Worm (Caenorhabditis elegans) whole organism, early embryonic: Measurements from ENCODE around the gene him-10.

Experiments
- B0310.2 ChIP-seq: sonication (generic microtip); optimal IDR thresholded peaks from 2 replicates; lab custom pipeline; 2016; ENCODE audit warnings: mild to moderate bottlenecking, missing genetic modification characterization, missing compliant biosample characterization
- F13C5.2 ChIP-seq: sonication (generic microtip); optimal IDR thresholded peaks from 2 replicates; lab custom pipeline; 2017; ENCODE audit warnings: mild to moderate bottlenecking, missing genetic modification characterization, inconsistent platforms, missing compliant biosample characterization
- aly-1 ChIP-seq: sonication (generic microtip); optimal IDR thresholded peaks from 2 replicates; lab custom pipeline; 2016; ENCODE audit warnings: missing genetic modification characterization, missing compliant biosample characterization
- ama-1 ChIP-seq: fragments of 150-350 bp; optimal IDR thresholded peaks from 2 replicates; lab custom pipeline; 2014
- ceh-13 ChIP-seq: fragments of 200-800 bp; sonication (Bioruptor generic); optimal IDR thresholded peaks from 2 replicates; lab custom pipeline; 2018; ENCODE audit warnings: mild to moderate bottlenecking, missing genetic modification characterization, missing compliant biosample characterization
- ceh-36 ChIP-seq: sonication (generic microtip); optimal IDR thresholded peaks from 2 replicates; lab custom pipeline; 2016; ENCODE audit warnings: missing genetic modification characterization, inconsistent platforms, missing compliant biosample characterization
- ets-7 ChIP-seq: sonication (generic microtip); optimal IDR thresholded peaks from 2 replicates; lab custom pipeline; 2016; ENCODE audit warnings: missing genotype, missing genetic modification characterization, missing compliant biosample characterization
- flt-1 ChIP-seq: fragments of 200-800 bp; sonication (Bioruptor generic); IDR thresholded peaks from 2 replicates; pipeline ENCODE4 v1.3.6; 2022; ENCODE audit warnings: missing genetic modification characterization, missing compliant biosample characterization
- hmbx-1 ChIP-seq: sonication (generic microtip); optimal IDR thresholded peaks from 2 replicates; lab custom pipeline; 2016; ENCODE audit warnings: mild to moderate bottlenecking, missing genetic modification characterization, missing compliant biosample characterization
- hmg-4 ChIP-seq: fragments of 200-800 bp; sonication (Bioruptor generic); optimal IDR thresholded peaks from 2 replicates; lab custom pipeline; 2018; ENCODE audit warnings: mild to moderate bottlenecking, missing genetic modification characterization, missing compliant biosample characterization
- hnd-1 ChIP-seq: sonication (generic microtip); optimal IDR thresholded peaks from 2 replicates; lab custom pipeline; 2016; ENCODE audit warnings: missing genetic modification characterization, missing compliant biosample characterization
- pes-1 ChIP-seq: fragments of 200-800 bp; sonication (Bioruptor generic); IDR thresholded peaks from 2 replicates; pipeline ENCODE4 v1.3.6; 2022; ENCODE audit warnings: missing genetic modification reagents, missing genetic modification characterization, missing compliant biosample characterization
- scrt-1 ChIP-seq: fragments of 200-800 bp; sonication (Bioruptor generic); IDR thresholded peaks from 2 replicates; pipeline ENCODE4 v1.3.6; 2022; ENCODE audit warnings: missing genetic modification characterization, missing compliant biosample characterization
- sea-1 ChIP-seq: fragments of 200-800 bp; sonication (Bioruptor generic); conservative IDR thresholded peaks from 2 replicates; pipeline ENCODE4 v1.3.6; 2022; ENCODE audit warnings: missing genetic modification characterization, missing compliant biosample characterization
- tbx-11 ChIP-seq: fragments of 200-800 bp; sonication (Bioruptor generic); IDR thresholded peaks from 2 replicates; pipeline ENCODE4 v1.3.6; 2022; ENCODE audit warnings: missing genetic modification characterization, missing compliant biosample characterization
- tbx-37 ChIP-seq: fragments of 200-800 bp; sonication (Bioruptor generic); conservative IDR thresholded peaks from 2 replicates; pipeline ENCODE4 v1.3.6; 2022; ENCODE audit warnings: missing genetic modification reagents, missing genetic modification characterization, missing compliant biosample characterization
- tra-4 ChIP-seq: sonication (generic microtip); optimal IDR thresholded peaks from 2 replicates; lab custom pipeline; 2017; ENCODE audit warnings: missing genetic modification characterization, missing compliant biosample characterization

The him-10 gene

DNA sequence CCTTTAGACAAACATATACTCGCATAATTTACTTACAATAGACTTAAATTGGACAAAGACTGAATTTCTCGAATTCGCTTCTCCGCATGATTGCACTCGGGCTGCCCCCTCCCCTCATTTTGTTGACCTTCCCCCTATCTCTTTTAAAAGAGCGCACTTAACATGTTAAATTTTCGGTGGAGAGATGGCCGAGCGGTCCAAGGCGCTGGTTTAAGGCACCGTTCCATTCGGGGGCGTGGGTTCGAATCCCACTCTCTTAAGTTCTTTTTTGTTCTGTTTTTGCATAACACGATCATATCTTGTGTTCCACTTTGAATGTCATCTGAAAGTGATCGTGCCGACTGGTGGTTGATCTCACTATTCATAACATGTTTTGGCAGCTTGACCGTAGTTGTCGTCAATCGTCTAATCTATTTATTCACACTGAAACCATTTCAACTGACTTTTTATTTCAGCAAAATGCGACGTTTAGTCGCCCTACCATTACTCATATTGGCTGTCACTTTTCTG, 33.3 kb upstream of the him-10 start, which contains the start of gene cutl-23:
Gene cutl-23, plus strand, starts transcription at position 460 of the 510 bp plus-strand sequence.
- no peak for TF ChIP-seq hmbx-1 (tag; lab: Kevin White, UChicago)
- no peak for TF ChIP-seq B0310.2 (tag; lab: Kevin White, UChicago)
- peak; percentile 60 for TF ChIP-seq F13C5.2 (tag; lab: Kevin White, UChicago)
- TF ChIP-seq tra-4 (tag; lab: Kevin White, UChicago): no peak
- TF ChIP-seq ama-1: no peak
- TF ChIP-seq tbx-37: peak; percentile 41; the same call in 1 of the 2 replicates
- no peak; the same call in 1 of the 2 replicates for TF ChIP-seq tbx-11
- TF ChIP-seq pes-1 (GFP tag; lab: Robert Waterston, UW): no peak
- peak; percentile 52; the same call in 1 of the 2 replicates for TF ChIP-seq scrt-1
- peak; percentile 59; the same call in 1 of the 2 replicates for TF ChIP-seq flt-1 (GFP tag; lab: Robert Waterston, UW)
- TF ChIP-seq ets-7 (tag; lab: Kevin White, UChicago): no peak
- TF ChIP-seq ceh-13 (GFP tag; lab: Kevin White, UChicago): no peak
- TF ChIP-seq sea-1 (GFP tag; lab: Robert Waterston, UW): 0 out of 2 replicates have a peak, but pooled peaks have one; percentile 63
- TF ChIP-seq hmg-4 (GFP tag; lab: Kevin White, UChicago): peak; percentile 55
- no peak for TF ChIP-seq aly-1 (tag; lab: Kevin White, UChicago)
- peak; percentile 15 for TF ChIP-seq ceh-36 (tag; lab: Kevin White, UChicago)
- peak; percentile 26 for TF ChIP-seq hnd-1 (tag; lab: Kevin White, UChicago)

DNA sequence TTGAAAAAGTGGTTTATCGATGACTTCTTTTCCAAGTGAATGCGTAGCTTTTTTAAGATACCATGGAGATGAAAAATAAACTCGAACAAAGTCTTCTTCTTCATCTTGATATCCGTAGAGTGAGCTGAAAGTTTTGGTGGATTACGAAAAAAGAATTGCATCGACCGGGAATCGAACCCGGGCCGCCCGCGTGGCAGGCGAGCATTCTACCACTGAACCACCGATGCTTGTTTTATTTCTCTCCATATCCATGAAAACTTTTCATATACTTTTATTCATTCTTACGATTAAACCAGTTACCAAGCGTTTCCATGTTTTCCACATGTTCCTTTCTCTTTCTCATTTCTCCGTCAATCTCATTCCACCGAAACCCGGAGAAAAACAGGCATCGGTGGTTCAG, 21.0 kb upstream of the him-10 start:
- TF ChIP-seq ama-1 (no peak), flt-1 (GFP tag; lab: Robert Waterston, UW) (no peak), tbx-37 (no peak)

DNA sequence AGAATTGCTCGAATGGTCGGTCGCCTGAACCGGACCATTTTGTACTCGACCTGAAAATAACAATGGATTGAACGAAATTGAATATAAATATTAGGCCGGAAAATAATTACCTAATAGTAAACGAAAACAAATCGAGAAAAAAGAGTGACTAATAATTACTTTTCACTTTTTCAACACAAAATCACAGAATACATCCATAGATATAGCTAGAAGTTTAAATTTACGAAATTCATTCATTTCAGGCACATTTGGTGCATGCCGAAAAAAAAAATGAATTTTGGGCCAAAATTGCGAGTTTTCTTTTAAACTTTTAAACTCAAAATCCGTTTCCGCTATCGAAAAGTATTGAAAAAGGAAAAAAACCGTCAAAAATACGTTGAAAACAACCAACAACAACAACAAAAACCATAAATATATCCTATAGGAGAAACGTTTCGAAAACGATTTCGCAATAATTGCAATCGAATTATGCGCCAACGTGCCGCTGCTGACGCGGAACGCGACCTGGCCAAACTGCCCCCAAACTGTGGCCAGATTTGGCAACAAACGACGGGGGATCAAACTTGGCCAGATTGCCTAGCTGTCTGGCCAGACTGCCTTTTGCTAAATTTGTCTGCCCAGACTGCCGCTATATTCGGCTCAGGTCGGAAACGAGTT, 17.7 kb upstream of the him-10 start, which contains the start of gene Y37B11A.3:
Gene Y37B11A.3, minus strand, starts transcription at position 51 of the 657 bp plus-strand sequence.
- TF ChIP-seq sea-1 (GFP tag; lab: Robert Waterston, UW) (no peak), tra-4 (tag; lab: Kevin White, UChicago) (no peak), scrt-1 (no peak), hnd-1 (tag; lab: Kevin White, UChicago) (no peak), ama-1 (no peak), tbx-11 (no peak), aly-1 (tag; lab: Kevin White, UChicago) (no peak), ets-7 (tag; lab: Kevin White, UChicago) (no peak)

DNA sequence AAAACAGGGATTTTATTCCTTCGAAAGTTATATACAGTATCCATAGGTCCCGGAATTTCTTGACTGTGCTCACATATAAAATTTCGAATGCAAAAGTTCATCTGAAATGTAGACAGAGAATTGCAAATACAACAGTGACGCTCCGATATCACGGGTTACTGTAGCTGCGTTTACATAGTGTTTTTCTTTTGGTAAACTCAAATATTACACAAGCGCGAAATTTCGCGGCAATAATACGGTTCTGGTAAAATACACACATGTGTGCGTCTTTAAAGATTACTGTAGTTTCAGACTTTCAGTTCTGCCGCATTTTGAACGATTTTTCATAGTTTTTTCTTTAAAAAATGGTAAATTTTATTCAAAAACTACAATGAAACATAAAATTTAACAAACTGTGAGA, 12.5 kb upstream of the him-10 start, which contains the start of gene rev-3:
Gene rev-3, minus strand, starts transcription at position 101 of the 400 bp plus-strand sequence.
- no peak for TF ChIP-seq tbx-11
- TF ChIP-seq sea-1 (GFP tag; lab: Robert Waterston, UW): no peak
- no peak for TF ChIP-seq F13C5.2 (tag; lab: Kevin White, UChicago)
- TF ChIP-seq hmg-4 (GFP tag; lab: Kevin White, UChicago): no peak
- TF ChIP-seq aly-1 (tag; lab: Kevin White, UChicago): no peak
- TF ChIP-seq ets-7 (tag; lab: Kevin White, UChicago): no peak
- no peak for TF ChIP-seq scrt-1
- no peak for TF ChIP-seq hnd-1 (tag; lab: Kevin White, UChicago)
- no peak for TF ChIP-seq flt-1 (GFP tag; lab: Robert Waterston, UW)

DNA sequence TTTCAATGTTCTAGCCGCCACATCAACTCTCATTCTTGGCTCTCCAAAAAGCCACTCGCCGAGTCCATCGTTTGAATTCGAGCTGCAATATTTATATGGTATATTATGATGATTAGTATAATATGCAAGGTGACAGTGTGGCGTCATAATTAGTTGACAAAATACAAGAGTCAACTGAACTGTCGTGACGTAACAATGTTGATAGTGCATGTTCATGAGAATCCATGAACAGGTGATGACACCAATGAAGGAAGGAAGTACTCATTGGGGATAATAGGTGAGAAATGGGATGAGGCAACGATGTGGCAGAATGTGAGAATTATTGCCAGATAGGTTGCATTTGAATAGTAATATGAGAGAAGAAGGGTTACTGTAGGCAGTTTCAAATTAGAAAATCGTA, 8.1 kb upstream of the him-10 start:
- no peak for TF ChIP-seq hmg-4 (GFP tag; lab: Kevin White, UChicago)
- no peak for TF ChIP-seq hmbx-1 (tag; lab: Kevin White, UChicago)
- TF ChIP-seq pes-1 (GFP tag; lab: Robert Waterston, UW): no peak
- TF ChIP-seq ets-7 (tag; lab: Kevin White, UChicago): no peak
- TF ChIP-seq tra-4 (tag; lab: Kevin White, UChicago): no peak
- no peak for TF ChIP-seq flt-1 (GFP tag; lab: Robert Waterston, UW)
- TF ChIP-seq scrt-1: no peak
- TF ChIP-seq sea-1 (GFP tag; lab: Robert Waterston, UW): no peak
- TF ChIP-seq tbx-11: no peak
- no peak for TF ChIP-seq ceh-36 (tag; lab: Kevin White, UChicago)
- no peak for TF ChIP-seq ceh-13 (GFP tag; lab: Kevin White, UChicago)
- no peak for TF ChIP-seq tbx-37
- TF ChIP-seq aly-1 (tag; lab: Kevin White, UChicago): no peak
- no peak for TF ChIP-seq ama-1
- TF ChIP-seq F13C5.2 (tag; lab: Kevin White, UChicago): no peak

DNA sequence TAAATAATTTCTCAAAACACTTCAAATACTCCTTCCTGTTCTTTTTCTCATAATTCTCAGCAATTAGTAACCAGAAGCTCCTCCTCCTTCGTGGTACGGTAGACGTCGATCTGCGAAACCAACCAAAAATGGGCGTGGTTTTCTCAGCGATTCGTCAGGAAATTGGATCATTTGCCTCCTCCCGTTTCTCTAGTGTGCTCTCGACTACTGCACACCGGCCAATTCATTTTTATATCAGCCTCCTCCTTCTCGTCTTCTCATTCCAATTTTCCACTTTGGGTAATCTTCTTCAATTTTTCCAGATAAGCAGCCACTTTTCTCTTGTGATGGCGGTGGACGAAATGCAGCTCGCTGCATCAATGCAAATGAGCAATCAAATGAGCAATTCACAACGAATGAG, 4.3 kb upstream of the him-10 start, which contains the start of gene ceh-10:
Gene ceh-10, plus strand, starts transcription at position 301 of the 400 bp plus-strand sequence.
- TF ChIP-seq flt-1 (GFP tag; lab: Robert Waterston, UW) (no peak), hmbx-1 (tag; lab: Kevin White, UChicago) (no peak), scrt-1 (no peak), tra-4 (tag; lab: Kevin White, UChicago) (no peak), aly-1 (tag; lab: Kevin White, UChicago) (no peak), tbx-11 (no peak), pes-1 (GFP tag; lab: Robert Waterston, UW) (no peak), hmg-4 (GFP tag; lab: Kevin White, UChicago) (no peak), hnd-1 (tag; lab: Kevin White, UChicago) (no peak), ceh-36 (tag; lab: Kevin White, UChicago) (no peak), sea-1 (GFP tag; lab: Robert Waterston, UW) (no peak), ceh-13 (GFP tag; lab: Kevin White, UChicago) (no peak), F13C5.2 (tag; lab: Kevin White, UChicago) (no peak), ama-1 (no peak), tbx-37 (no peak), B0310.2 (tag; lab: Kevin White, UChicago) (no peak), ets-7 (tag; lab: Kevin White, UChicago) (no peak)

DNA sequence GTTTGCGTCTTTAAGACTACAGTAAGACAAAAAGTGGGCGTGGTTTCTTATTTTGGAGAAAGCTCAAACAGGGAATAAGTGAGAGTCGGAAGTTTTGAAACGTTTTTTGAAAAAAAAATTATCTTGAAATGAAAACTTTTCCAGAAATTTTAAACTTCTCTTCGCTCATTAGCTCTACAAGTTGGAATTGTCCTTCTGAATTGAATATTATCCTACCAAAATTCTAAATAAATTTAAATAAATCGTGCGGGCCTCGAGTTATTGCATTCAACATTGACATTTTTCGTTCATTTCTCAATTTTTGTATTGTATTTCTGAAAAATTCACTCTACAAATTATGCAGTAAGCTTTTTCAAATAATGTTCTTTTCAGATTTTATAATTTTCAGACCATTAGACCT, 2.2 kb downstream of the him-10 start, which contains the start of gene R12B2.3:
Gene R12B2.3, plus strand, starts transcription at position 301 of the 400 bp plus-strand sequence.
- TF ChIP-seq tbx-37 (no peak), scrt-1 (no peak), tra-4 (tag; lab: Kevin White, UChicago) (no peak), pes-1 (GFP tag; lab: Robert Waterston, UW) (no peak), ceh-36 (tag; lab: Kevin White, UChicago) (no peak), B0310.2 (tag; lab: Kevin White, UChicago) (no peak), aly-1 (tag; lab: Kevin White, UChicago) (no peak), sea-1 (GFP tag; lab: Robert Waterston, UW) (no peak), hnd-1 (tag; lab: Kevin White, UChicago) (no peak), ets-7 (tag; lab: Kevin White, UChicago) (no peak), ceh-13 (GFP tag; lab: Kevin White, UChicago) (no peak), tbx-11 (no peak), flt-1 (GFP tag; lab: Robert Waterston, UW) (no peak), hmg-4 (GFP tag; lab: Kevin White, UChicago) (no peak), F13C5.2 (tag; lab: Kevin White, UChicago) (no peak), ama-1 (no peak), hmbx-1 (tag; lab: Kevin White, UChicago) (no peak)
